Worm (Caenorhabditis elegans) whole organism, late embryonic: ENCODE data around the gene msi-1.

Experiments used
- ceh-19 ChIP-seq: fragments of 200-800 bp; sonication (Bioruptor generic); optimal IDR thresholded peaks from 2 replicates; lab custom pipeline; 2018; ENCODE audit warnings: mild to moderate bottlenecking, missing genetic modification characterization, missing compliant biosample characterization
- elt-2 ChIP-seq: sonication (generic microtip); optimal IDR thresholded peaks from 2 replicates; lab custom pipeline; 2016; ENCODE audit warnings: missing genetic modification reagents, missing genetic modification characterization, missing compliant biosample characterization
- ttx-3 ChIP-seq: sonication (generic microtip); optimal IDR thresholded peaks from 2 replicates; lab custom pipeline; 2016; ENCODE audit warnings: missing genetic modification reagents, missing genetic modification characterization, missing compliant biosample characterization

ce11 chrIII:3926116-3926515 is 50.1 kb downstream of the msi-1 start, which contains the start of gene ZK1058.9:
- TF ChIP-seq elt-2 (tag; lab: Kevin White, UChicago) (no peak), ceh-19 (GFP tag; lab: Kevin White, UChicago) (no peak), ttx-3 (tag; lab: Kevin White, UChicago) (no peak)
